1 fruit fly cellular context compared by ENCODE assay signal in genomic region chr3L:17007496-17007895, dm6.
TF ChIP-seq lines count a peak whose summit lies in the region.

No protein-coding gene starts in this region.

TF ChIP-seq in whole organism, embryonic, 481 proteins besides CTCF, POLR2A, EP300 and RAD21 (continued from another document):
- no peak for TF ChIP-seq CG17328 (GFP tag; IDR thresholded peaks at IDR 0.05; lab: Robert Waterston, UW)
- no peak for TF ChIP-seq so (GFP tag; IDR thresholded peaks at IDR 0.05; lab: Robert Waterston, UW)
- TF ChIP-seq bigmax (GFP tag; optimal IDR thresholded peaks at IDR 0.05; lab: Kevin White, UChicago), result no peak
- no peak for TF ChIP-seq CG2129 (GFP tag; IDR thresholded peaks at IDR 0.05; lab: Robert Waterston, UW; ENCODE audit: partially characterized antibody)
- no peak for TF ChIP-seq fd96Cb (tag; optimal IDR thresholded peaks at IDR 0.05; lab: Kevin White, UChicago)
- TF ChIP-seq vvl (GFP tag; IDR thresholded peaks at IDR 0.05; lab: Robert Waterston, UW), result no peak
- TF ChIP-seq Hmr (GFP tag; optimal IDR thresholded peaks at IDR 0.05; lab: Kevin White, UChicago), result no peak
- peak; percentile 42 for TF ChIP-seq cwo (GFP tag; optimal IDR thresholded peaks at IDR 0.05; lab: Kevin White, UChicago)
- no peak for TF ChIP-seq Vsx1 (GFP tag; optimal IDR thresholded peaks at IDR 0.05; lab: Kevin White, UChicago)
- 0 out of 4 replicates have a peak, but pooled peaks have one; percentile 29 for TF ChIP-seq chinmo (GFP tag; IDR thresholded peaks at IDR 0.05; lab: Robert Waterston, UW; ENCODE audit: partially characterized antibody)
